Fruit fly (Drosophila melanogaster) S2 (cell line): ENCODE results near the gene CG31249.

Experiments used
- CG8478 ChIP-seq: fragments of >200 bp; optimal IDR thresholded peaks from 2 replicates; lab custom pipeline; 2018
- CTCF ChIP-seq, 2 experiments: fragments of >200 bp; optimal IDR thresholded peaks; 2 replicates each; lab custom pipeline; 2018

DNA sequence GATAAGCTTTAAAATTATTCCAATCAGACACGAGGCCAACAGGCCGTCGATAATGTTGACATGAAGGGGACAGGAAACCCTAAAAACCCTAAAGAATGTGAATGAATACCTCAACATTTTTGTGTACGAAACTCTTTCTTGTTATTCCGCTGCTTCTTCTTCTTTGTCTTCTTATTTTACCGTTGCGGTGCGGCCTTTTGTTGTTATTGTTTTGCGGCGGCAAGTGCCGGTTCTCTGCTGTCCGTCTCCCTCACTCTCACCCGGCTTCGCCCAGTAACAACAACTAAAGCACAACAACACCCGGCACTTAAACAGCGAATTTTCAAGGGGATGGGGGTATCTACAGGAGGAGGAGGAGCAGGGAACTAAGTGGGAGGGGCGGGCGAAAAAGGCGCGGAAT, 27.5 kb upstream of the CG31249 start:
- TF ChIP-seq CG8478 (lab: Kevin White, UChicago) (no peak), CTCF (optimal IDR thresholded peaks at IDR 0.05; lab: Kevin White, UChicago) (no peak)
